Fruit fly (Drosophila melanogaster) whole organism, embryonic: ENCODE results near the gene CG17118.

Experiments
- BtbVII ChIP-seq: fragments of 200-800 bp; sonication (Bioruptor generic); optimal IDR thresholded peaks from 3 replicates; lab custom pipeline; 2017; ENCODE audit warnings: missing biosample characterization, mild to moderate bottlenecking, missing genetic modification characterization
- CG1024 ChIP-seq: fragments of 200-800 bp; sonication (Bioruptor generic); IDR thresholded peaks from 2 replicates; pipeline ENCODE4 v1.3.6; 2022; ENCODE audit warnings: missing biosample characterization, missing genetic modification characterization
- CG10462 ChIP-seq: fragments of 200-800 bp; sonication (Bioruptor generic); optimal IDR thresholded peaks from 2 replicates; lab custom pipeline; 2016; ENCODE audit warnings: missing biosample characterization, missing genetic modification characterization
- CG10565 ChIP-seq: fragments of 200-800 bp; sonication (Bioruptor generic); optimal IDR thresholded peaks from 3 replicates; lab custom pipeline; 2016; ENCODE audit warnings: missing biosample characterization, mild to moderate bottlenecking, missing genetic modification characterization
- CG10979 ChIP-seq: fragments of 200-800 bp; sonication (Bioruptor generic); optimal IDR thresholded peaks from 2 replicates; lab custom pipeline; 2018; ENCODE audit warnings: missing biosample characterization, mild to moderate bottlenecking, missing genetic modification characterization, moderate library complexity
- CG11695 ChIP-seq: fragments of 200-800 bp; sonication (Bioruptor generic); IDR thresholded peaks from 3 replicates; pipeline ENCODE4 v1.3.6; 2022; ENCODE audit warnings: missing biosample characterization, missing genetic modification characterization
- CG12071 ChIP-seq: fragments of 200-800 bp; sonication (Bioruptor generic); optimal IDR thresholded peaks from 3 replicates; lab custom pipeline; 2018; ENCODE audit warnings: missing biosample characterization, mild to moderate bottlenecking, missing genetic modification characterization
- CG12236 ChIP-seq: fragments of 200-800 bp; sonication (Bioruptor generic); optimal IDR thresholded peaks from 2 replicates; lab custom pipeline; 2016; ENCODE audit warnings: missing biosample characterization, missing genetic modification characterization
- CG13287 ChIP-seq: fragments of 200-800 bp; sonication (Bioruptor generic); IDR thresholded peaks from 2 replicates; pipeline ENCODE4 v1.3.6; 2022; ENCODE audit warnings: missing biosample characterization, missing genetic modification characterization; ENCODE audit not compliant: partially characterized antibody
- CG14441 ChIP-seq: fragments of 200-800 bp; sonication (Bioruptor generic); IDR thresholded peaks from 2 replicates; pipeline ENCODE4 v1.3.6; 2022; ENCODE audit warnings: missing biosample characterization, missing genetic modification characterization
- CG14860 ChIP-seq: fragments of 200-800 bp; sonication (Bioruptor generic); IDR thresholded peaks from 3 replicates; pipeline ENCODE4 v1.3.6; 2022; ENCODE audit warnings: missing biosample characterization, missing genetic modification characterization; ENCODE audit not compliant: partially characterized antibody
- CG17328 ChIP-seq: fragments of 200-800 bp; sonication (Bioruptor generic); IDR thresholded peaks from 2 replicates; pipeline ENCODE4 v1.3.6; 2022; ENCODE audit warnings: missing biosample characterization, missing genetic modification characterization
- CG1832 ChIP-seq: fragments of 200-800 bp; sonication (Bioruptor generic); optimal IDR thresholded peaks from 2 replicates; lab custom pipeline; 2017; ENCODE audit warnings: missing biosample characterization, mild to moderate bottlenecking, missing genetic modification characterization, inconsistent platforms
- CG2678 ChIP-seq: fragments of 200-800 bp; sonication (Bioruptor generic); optimal IDR thresholded peaks from 3 replicates; lab custom pipeline; 2019; ENCODE audit warnings: missing biosample characterization, mild to moderate bottlenecking, missing genetic modification characterization, moderate library complexity
- CG2712 ChIP-seq: fragments of 200-800 bp; optimal IDR thresholded peaks from 3 replicates; lab custom pipeline; 2019; ENCODE audit warnings: missing biosample characterization, mild to moderate bottlenecking, missing genetic modification characterization, moderate library complexity
- CG34422 ChIP-seq: fragments of 200-800 bp; sonication (Bioruptor generic); IDR thresholded peaks from 3 replicates; pipeline ENCODE4 v1.3.6; 2022; ENCODE audit warnings: missing biosample characterization, missing genetic modification characterization
- CG4617 ChIP-seq: fragments of 200-800 bp; sonication (Bioruptor generic); optimal IDR thresholded peaks from 3 replicates; lab custom pipeline; 2016; ENCODE audit warnings: missing biosample characterization, missing genetic modification characterization, borderline replicate concordance
- CG5953 ChIP-seq: fragments of 200-800 bp; sonication (Bioruptor generic); IDR thresholded peaks from 2 replicates; pipeline ENCODE4 v1.3.6; 2022; ENCODE audit warnings: missing biosample characterization, missing genetic modification characterization
- CG6254 ChIP-seq: fragments of 200-800 bp; sonication (Bioruptor generic); optimal IDR thresholded peaks from 3 replicates; lab custom pipeline; 2017; ENCODE audit warnings: mild to moderate bottlenecking, missing biosample characterization, missing genetic modification reagents, missing genetic modification characterization
- CG7963 ChIP-seq: fragments of 200-800 bp; sonication (Bioruptor generic); IDR thresholded peaks from 3 replicates; pipeline ENCODE4 v1.3.6; 2022; ENCODE audit warnings: missing biosample characterization, missing genetic modification characterization; ENCODE audit not compliant: partially characterized antibody
- CG8281 ChIP-seq: fragments of 200-800 bp; sonication (Bioruptor generic); optimal IDR thresholded peaks from 2 replicates; lab custom pipeline; 2018; ENCODE audit warnings: missing biosample characterization, mild to moderate bottlenecking, missing genetic modification characterization, moderate library complexity
- Deaf1 ChIP-seq: fragments of 200-800 bp; optimal IDR thresholded peaks from 3 replicates; lab custom pipeline; 2019; ENCODE audit warnings: missing biosample characterization, mild to moderate bottlenecking, missing genetic modification characterization, moderate library complexity
- Dfd ChIP-seq, 2 experiments: fragments of >200 bp; optimal IDR thresholded peaks; 2 replicates each; lab custom pipeline; 2017; ENCODE audit warnings: missing biosample characterization in 2 of 2, missing genetic modification characterization in 2 of 2
- Drgx ChIP-seq: fragments of 200-800 bp; sonication (Bioruptor generic); IDR thresholded peaks from 2 replicates; pipeline ENCODE4 v1.3.6; 2022; ENCODE audit warnings: missing biosample characterization, missing genetic modification characterization
- Hr78 ChIP-seq, 2 experiments: fragments of 200-800 bp in 1 of 2; fragments of >200 bp in 1 of 2; sonication (Bioruptor generic) in 1 of 2; optimal IDR thresholded peaks; 2 replicates each; lab custom pipeline; 2017 to 2019; ENCODE audit warnings: missing biosample characterization in 2 of 2, missing genetic modification characterization in 2 of 2, mild to moderate bottlenecking in 1 of 2, moderate library complexity in 1 of 2
- Lim3 ChIP-seq: fragments of 200-800 bp; sonication (Bioruptor generic); IDR thresholded peaks from 2 replicates; pipeline ENCODE4 v1.3.6; 2022; ENCODE audit warnings: missing biosample characterization, missing genetic modification characterization
- NFAT ChIP-seq: fragments of 200-800 bp; sonication (Bioruptor generic); IDR thresholded peaks from 2 replicates; pipeline ENCODE4 v1.3.6; 2022; ENCODE audit warnings: missing biosample characterization, missing genetic modification characterization
- Nf-YB ChIP-seq: fragments of 200-800 bp; sonication (Bioruptor generic); optimal IDR thresholded peaks from 3 replicates; lab custom pipeline; 2019; ENCODE audit warnings: missing biosample characterization, mild to moderate bottlenecking, missing genetic modification characterization, moderate library complexity
- Sry-δ ChIP-seq: fragments of 200-800 bp; sonication (Bioruptor generic); optimal IDR thresholded peaks from 2 replicates; lab custom pipeline; 2016; ENCODE audit warnings: missing biosample characterization, missing genetic modification characterization
- Tbp ChIP-seq: fragments of >200 bp; optimal IDR thresholded peaks from 2 replicates; lab custom pipeline; 2018; ENCODE audit warnings: missing biosample characterization, missing genetic modification characterization
- ab ChIP-seq: fragments of 200-800 bp; sonication (Bioruptor generic); optimal IDR thresholded peaks from 2 replicates; lab custom pipeline; 2016; ENCODE audit warnings: missing biosample characterization, missing genetic modification characterization
- ara ChIP-seq: fragments of 200-800 bp; sonication (Bioruptor generic); IDR thresholded peaks from 2 replicates; pipeline ENCODE4 v1.3.6; 2022; ENCODE audit warnings: missing biosample characterization, missing genetic modification characterization
- btn ChIP-seq: fragments of 200-800 bp; sonication (Bioruptor generic); optimal IDR thresholded peaks from 2 replicates; lab custom pipeline; 2016; ENCODE audit warnings: missing biosample characterization, missing genetic modification characterization
- corto ChIP-seq: fragments of 200-800 bp; sonication (Bioruptor generic); optimal IDR thresholded peaks from 2 replicates; lab custom pipeline; 2016; ENCODE audit warnings: missing biosample characterization, mild to moderate bottlenecking, missing genetic modification characterization, moderate library complexity
- inv ChIP-seq: fragments of 200-800 bp; sonication (Bioruptor generic); IDR thresholded peaks from 2 replicates; pipeline ENCODE4 v1.3.6; 2022; ENCODE audit warnings: missing biosample characterization, missing genetic modification characterization; ENCODE audit not compliant: partially characterized antibody
- knrl ChIP-seq: fragments of 200-800 bp; sonication (Bioruptor generic); IDR thresholded peaks from 3 replicates; pipeline ENCODE4 v1.3.6; 2022; ENCODE audit warnings: missing biosample characterization, missing genetic modification characterization; ENCODE audit not compliant: partially characterized antibody
- lbe ChIP-seq: fragments of 200-800 bp; sonication (Bioruptor generic); optimal IDR thresholded peaks from 2 replicates; lab custom pipeline; 2016; ENCODE audit warnings: missing biosample characterization, mild to moderate bottlenecking, missing genetic modification characterization
- lmd ChIP-seq: fragments of 200-800 bp; sonication (Bioruptor generic); IDR thresholded peaks from 2 replicates; pipeline ENCODE4 v1.3.6; 2022; ENCODE audit warnings: missing biosample characterization, missing genetic modification characterization
- lola ChIP-seq, 3 experiments: fragments of >200 bp in 2 of 3; fragments of 200-800 bp in 1 of 3; sonication (Bioruptor generic) in 1 of 3; optimal IDR thresholded peaks; 2 replicates each; lab custom pipeline; 2017 to 2019; ENCODE audit warnings: missing biosample characterization in 3 of 3, missing genetic modification characterization in 3 of 3, mild to moderate bottlenecking in 1 of 3, moderate library complexity in 1 of 3
- mam ChIP-seq: fragments of 200-800 bp; sonication (Bioruptor generic); optimal IDR thresholded peaks from 3 replicates; lab custom pipeline; 2016; ENCODE audit warnings: missing biosample characterization, missing genetic modification characterization
- mirr ChIP-seq: fragments of 200-800 bp; sonication (Bioruptor generic); optimal IDR thresholded peaks from 3 replicates; lab custom pipeline; 2018; ENCODE audit warnings: missing biosample characterization, mild to moderate bottlenecking, missing genetic modification characterization
- pnt ChIP-seq: fragments of 200-800 bp; sonication (Bioruptor generic); optimal IDR thresholded peaks from 3 replicates; lab custom pipeline; 2016; ENCODE audit warnings: missing biosample characterization, missing genetic modification characterization
- repo ChIP-seq: fragments of 200-800 bp; sonication (Bioruptor generic); optimal IDR thresholded peaks from 2 replicates; lab custom pipeline; 2016; ENCODE audit warnings: missing biosample characterization, missing genetic modification characterization
- sens ChIP-seq: fragments of 200-800 bp; sonication (Bioruptor generic); peaks from one replicate; lab custom pipeline; 2016; ENCODE audit warnings: missing biosample characterization, missing genetic modification characterization
- tin ChIP-seq: fragments of 200-800 bp; sonication (Bioruptor generic); optimal IDR thresholded peaks from 3 replicates; lab custom pipeline; 2016; ENCODE audit warnings: missing biosample characterization, missing genetic modification characterization

Gene CG17118

dm6 chr2L:10743714-10744113 is 13.7 kb downstream of the CG17118 start, which contains the start of gene CG6729 (continued):
- TF ChIP-seq NFAT = no peak
- TF ChIP-seq inv (GFP tag; lab: Robert Waterston, UW) = peak; percentile 29; the same call in 1 of the 2 replicates
- no peak for TF ChIP-seq lmd (GFP tag; lab: Robert Waterston, UW)
- TF ChIP-seq Lim3 = no peak
- TF ChIP-seq CG1024 (GFP tag; lab: Robert Waterston, UW) = no peak
- TF ChIP-seq CG14441 (GFP tag; lab: Robert Waterston, UW) = no peak
- peak; percentile 67 for TF ChIP-seq sens
- no peak for TF ChIP-seq repo
- no peak for TF ChIP-seq pnt (GFP tag; lab: Kevin White, UChicago)
- TF ChIP-seq CG2712 (tag; lab: Kevin White, UChicago) = no peak
- TF ChIP-seq CG4617 (GFP tag; lab: Kevin White, UChicago) = peak; percentile 41
- TF ChIP-seq mam (GFP tag; lab: Kevin White, UChicago) = no peak
- TF ChIP-seq Sry-δ (GFP tag; lab: Kevin White, UChicago) = peak; percentile 72
- TF ChIP-seq CG12071 (GFP tag; lab: Kevin White, UChicago) = no peak
- 0 out of 3 replicates have a peak, but pooled peaks have one; percentile 40 for TF ChIP-seq CG7963 (GFP tag; lab: Robert Waterston, UW)
- TF ChIP-seq Dfd (GFP tag; optimal IDR thresholded peaks at IDR 0.05; lab: Kevin White, UChicago) = no peak
- no peak for TF ChIP-seq lola (GFP tag; optimal IDR thresholded peaks at IDR 0.05; lab: Kevin White, UChicago)
- TF ChIP-seq CG14860 = peak; percentile 66
- TF ChIP-seq btn = no peak
- TF ChIP-seq CG13287 (GFP tag; lab: Robert Waterston, UW) = peak; percentile 83
- TF ChIP-seq CG8281 (tag; lab: Kevin White, UChicago) = no peak
- no peak for TF ChIP-seq CG10462 (GFP tag; lab: Kevin White, UChicago)
- TF ChIP-seq corto (GFP tag; lab: Kevin White, UChicago) = no peak
- no peak for TF ChIP-seq CG10565 (GFP tag; lab: Kevin White, UChicago)
- no peak for TF ChIP-seq CG34422
- no peak for TF ChIP-seq mirr (GFP tag; lab: Kevin White, UChicago)
- TF ChIP-seq Hr78 (GFP tag; optimal IDR thresholded peaks at IDR 0.05; lab: Kevin White, UChicago) = no peak
- no peak for TF ChIP-seq BtbVII (GFP tag; lab: Kevin White, UChicago)
- TF ChIP-seq Deaf1 (tag; lab: Kevin White, UChicago) = no peak
- peak; percentile 7 for TF ChIP-seq lbe (GFP tag; lab: Kevin White, UChicago)
- TF ChIP-seq Tbp = no peak
- no peak for TF ChIP-seq CG2678
- no peak for TF ChIP-seq CG17328 (GFP tag; lab: Robert Waterston, UW)
- no peak for TF ChIP-seq Drgx
- no peak for TF ChIP-seq Nf-YB (GFP tag; lab: Kevin White, UChicago)
- TF ChIP-seq ara = no peak
- peak; percentile 61 for TF ChIP-seq knrl (GFP tag; lab: Robert Waterston, UW)
- no peak for TF ChIP-seq ab (GFP tag; lab: Kevin White, UChicago)
- no peak for TF ChIP-seq CG5953 (GFP tag; lab: Robert Waterston, UW)
- TF ChIP-seq CG12236 (GFP tag; lab: Kevin White, UChicago) = no peak
- no peak for TF ChIP-seq CG1832 (GFP tag; lab: Kevin White, UChicago)
- no peak for TF ChIP-seq CG6254 (GFP tag; lab: Kevin White, UChicago)
- no peak for TF ChIP-seq CG10979 (tag; lab: Kevin White, UChicago)
- TF ChIP-seq tin (GFP tag; lab: Kevin White, UChicago) = no peak
- TF ChIP-seq CG11695 = no peak
